Fruit fly (Drosophila melanogaster) whole organism: ENCODE data around the gene CG14424.

Experiments
- Dll ChIP-seq: fragments of >200 bp; optimal IDR thresholded peaks from 2 replicates; lab custom pipeline; 2017
- EcR ChIP-seq, 2 experiments: fragments of >200 bp; optimal IDR thresholded peaks; 2 replicates each; lab custom pipeline; 2017; ENCODE audit warnings: missing biosample characterization in 2 of 2, missing genetic modification characterization in 2 of 2, missing genetic modification reagents in 2 of 2
- pan ChIP-seq: fragments of >200 bp; optimal IDR thresholded peaks from 2 replicates; lab custom pipeline; 2017
- psq ChIP-seq: fragments of >200 bp; optimal IDR thresholded peaks from 2 replicates; lab custom pipeline; 2017
- usp ChIP-seq: fragments of >200 bp; optimal IDR thresholded peaks from 2 replicates; lab custom pipeline; 2017; ENCODE audit warnings: missing biosample characterization, missing genetic modification characterization, mixed read lengths

- no peak for TF ChIP-seq EcR (GFP tag; optimal IDR thresholded peaks at IDR 0.05; lab: Kevin White, UChicago)
- no peak for TF ChIP-seq psq (lab: Kevin White, UChicago)
- TF ChIP-seq Dll (lab: Kevin White, UChicago), result no peak
- no peak for TF ChIP-seq usp (GFP tag; lab: Kevin White, UChicago)
- no peak for TF ChIP-seq pan (lab: Kevin White, UChicago)
Observed at dm6 chrX:2949114-2949513, 22.1 kb upstream of the CG14424 start.
